Worm (Caenorhabditis elegans) whole organism, L4/young adult: ENCODE measurements around the gene sel-5.

Experiments
- W03F9.2 ChIP-seq: fragments of 150-350 bp; optimal IDR thresholded peaks from 2 replicates; lab custom pipeline; 2014; ENCODE audit warnings: missing biosample characterization, missing genetic modification characterization
- dao-5 ChIP-seq: sonication (generic microtip); optimal IDR thresholded peaks from 2 replicates; lab custom pipeline; 2016; ENCODE audit warnings: missing genotype, missing genetic modification characterization, moderate library complexity, missing compliant biosample characterization
- him-1 ChIP-seq: sonication (generic microtip); optimal IDR thresholded peaks from 2 replicates; lab custom pipeline; 2016; ENCODE audit warnings: missing genotype, missing genetic modification reagents, missing genetic modification characterization, missing compliant biosample characterization

- TF ChIP-seq him-1 (no peak), W03F9.2 (tag; lab: Kevin White, UChicago) (no peak), dao-5 (tag; lab: Kevin White, UChicago) (no peak)
These were observed 29.5 kb downstream of the sel-5 start, which contains the start of gene M88.4 for ce11 chrIII:4548739-4549138.
